Worm (Caenorhabditis elegans): Measurements from ENCODE around the gene C50F7.6.

C50F7.6 gene

DNA sequence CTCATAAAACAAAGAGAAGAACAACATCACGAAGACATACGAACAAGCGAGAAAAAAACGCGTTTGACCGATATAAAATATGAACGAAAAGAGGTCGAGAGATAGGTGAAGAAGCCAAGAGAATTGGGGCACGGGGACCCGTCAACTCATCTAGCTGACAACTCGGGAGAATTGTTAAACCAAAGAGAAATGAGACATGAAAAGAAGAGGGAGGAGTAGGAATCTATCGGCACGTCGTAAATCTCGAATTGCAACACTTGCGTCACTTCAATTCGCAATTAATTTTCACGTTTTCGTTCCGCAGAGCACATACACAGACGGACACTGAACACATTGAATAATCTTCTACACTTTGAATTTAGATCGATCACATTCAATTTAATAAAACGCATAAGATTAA, 556 bp upstream of the C50F7.6 start:
- TF ChIP-seq sem-2 (GFP tag; optimal IDR thresholded peaks at IDR 0.05) (no peak), mab-5 (tag; optimal IDR thresholded peaks at IDR 0.05) (peak; percentile 5), bed-3 (GFP tag; optimal IDR thresholded peaks at IDR 0.05) (no peak), unc-62 (GFP tag; optimal IDR thresholded peaks at IDR 0.05) (peak; percentile 95)

ce11 chrIV:7717916-7718315, 5.1 kb downstream of the C50F7.6 start, which contains the start of gene F33D4.6:
Gene F33D4.6, minus strand, starts transcription at chrIV:7718016.
- TF ChIP-seq hlh-1 (tag; optimal IDR thresholded peaks at IDR 0.05) (no peak), mls-2 (tag; optimal IDR thresholded peaks at IDR 0.05) (no peak), lsy-2 (tag; optimal IDR thresholded peaks at IDR 0.05) (no peak), ceh-39 (tag; optimal IDR thresholded peaks at IDR 0.05) (no peak), mab-5 (tag; optimal IDR thresholded peaks at IDR 0.05) (no peak), blmp-1 (tag; optimal IDR thresholded peaks at IDR 0.05) (no peak), ces-1 (GFP tag; optimal IDR thresholded peaks at IDR 0.05) (no peak), mep-1 (tag; optimal IDR thresholded peaks at IDR 0.05) (no peak), flh-1 (GFP tag; optimal IDR thresholded peaks at IDR 0.05) (no peak), cnd-1 (tag; optimal IDR thresholded peaks at IDR 0.05) (no peak), pha-4 (tag; optimal IDR thresholded peaks at IDR 0.05) (no peak), ceh-83 (GFP tag; optimal IDR thresholded peaks at IDR 0.05) (no peak), nhr-76 (tag; optimal IDR thresholded peaks at IDR 0.05) (no peak), zip-8 (tag; optimal IDR thresholded peaks at IDR 0.05) (no peak), sptf-1 (tag; optimal IDR thresholded peaks at IDR 0.05) (no peak), unc-120 (tag; optimal IDR thresholded peaks at IDR 0.05; ENCODE audit: poor library complexity, severe bottlenecking) (no peak)

- no peak for TF ChIP-seq hlh-1 (tag; optimal IDR thresholded peaks at IDR 0.05)
- TF ChIP-seq mls-2 (tag; optimal IDR thresholded peaks at IDR 0.05) = no peak
- no peak for TF ChIP-seq ces-1 (GFP tag; optimal IDR thresholded peaks at IDR 0.05)
- TF ChIP-seq bed-3 (GFP tag; optimal IDR thresholded peaks at IDR 0.05) = no peak
Measured at ce11 chrIV:7712252-7712651, 10.7 kb downstream of the C50F7.6 start.

DNA sequence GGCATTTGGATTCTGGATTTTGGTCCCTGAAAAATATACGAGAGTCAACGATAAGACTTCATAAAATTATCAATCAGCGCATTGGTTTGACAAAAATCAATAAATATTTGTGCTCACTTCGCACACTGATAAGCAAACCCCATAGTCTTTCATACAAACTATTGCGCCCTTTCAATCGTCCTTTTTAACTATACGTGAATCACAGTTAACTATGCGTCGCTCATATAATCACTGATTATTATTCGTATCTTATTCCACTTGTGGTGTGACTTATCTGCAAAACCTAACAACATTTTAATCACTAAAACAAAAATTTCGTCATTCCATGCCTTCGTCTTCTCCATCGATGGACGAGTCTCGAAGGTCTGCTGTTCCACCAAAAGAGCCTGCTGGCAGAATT, 12.2 kb downstream of the C50F7.6 start, which contains the start of gene nhr-8:
nhr-8 (plus strand) TSS at position 160 of the 400 bp plus-strand sequence.
- TF ChIP-seq snpc-4 (tag; optimal IDR thresholded peaks at IDR 0.05) = no peak
- no peak for TF ChIP-seq lin-13 (tag; optimal IDR thresholded peaks at IDR 0.05)
- no peak for TF ChIP-seq ztf-11 (tag; optimal IDR thresholded peaks at IDR 0.05)
- no peak for TF ChIP-seq unc-39 (tag; optimal IDR thresholded peaks at IDR 0.05)
- TF ChIP-seq tbx-8 (GFP tag; optimal IDR thresholded peaks at IDR 0.05) = no peak
- no peak for TF ChIP-seq M03D4.4 (tag; optimal IDR thresholded peaks at IDR 0.05)
- TF ChIP-seq ceh-43 (GFP tag; optimal IDR thresholded peaks at IDR 0.05) = no peak

- TF ChIP-seq ceh-83 (GFP tag; optimal IDR thresholded peaks at IDR 0.05) = peak; percentile 20
- TF ChIP-seq lsy-2 (tag; optimal IDR thresholded peaks at IDR 0.05) = peak; percentile 66
- TF ChIP-seq nhr-237 (tag; optimal IDR thresholded peaks at IDR 0.05) = peak; percentile 37
- TF ChIP-seq blmp-1 (tag; optimal IDR thresholded peaks at IDR 0.05) = no peak
- TF ChIP-seq ces-1 (GFP tag; optimal IDR thresholded peaks at IDR 0.05) = peak; percentile 87
- peak; percentile 58 for TF ChIP-seq unc-120 (tag; optimal IDR thresholded peaks at IDR 0.05; ENCODE audit: poor library complexity, severe bottlenecking)
- no peak for TF ChIP-seq elt-1 (tag; optimal IDR thresholded peaks at IDR 0.05; ENCODE audit: borderline replicate concordance, insufficient read depth)
- TF ChIP-seq unc-62 (GFP tag; optimal IDR thresholded peaks at IDR 0.05) = no peak
- peak; percentile 18 for TF ChIP-seq mep-1 (tag; optimal IDR thresholded peaks at IDR 0.05)
- peak; percentile 19 for TF ChIP-seq ceh-39 (tag; optimal IDR thresholded peaks at IDR 0.05)
- no peak for TF ChIP-seq nhr-12 (tag; optimal IDR thresholded peaks at IDR 0.05)
Measured at ce11 chrIV:7709701-7710100, 13.3 kb downstream of the C50F7.6 start, which contains the start of the genes mrpl-1, emc-6 and mrps-24. Gene mrpl-1, minus strand, starts transcription at chrIV:7709701. Gene emc-6, minus strand, starts transcription at chrIV:7709736. Gene mrps-24, plus strand, starts transcription at chrIV:7710045.

- TF ChIP-seq nhr-2 (tag; optimal IDR thresholded peaks at IDR 0.05) (no peak), bed-3 (GFP tag; optimal IDR thresholded peaks at IDR 0.05) (no peak), flh-1 (GFP tag; optimal IDR thresholded peaks at IDR 0.05) (no peak), nhr-12 (tag; optimal IDR thresholded peaks at IDR 0.05) (no peak), mep-1 (tag; optimal IDR thresholded peaks at IDR 0.05) (no peak), mls-2 (tag; optimal IDR thresholded peaks at IDR 0.05) (no peak), lsy-2 (tag; optimal IDR thresholded peaks at IDR 0.05) (no peak), cnd-1 (tag; optimal IDR thresholded peaks at IDR 0.05) (no peak), elt-1 (tag; optimal IDR thresholded peaks at IDR 0.05; ENCODE audit: borderline replicate concordance, insufficient read depth) (no peak)
Measured at ce11 chrIV:7706805-7707204, 16.2 kb downstream of the C50F7.6 start, which contains the start of gene F33D4.4. Gene F33D4.4, minus strand, starts transcription at chrIV:7706905.
